Worm (Caenorhabditis elegans) whole organism, L4 larva: Measurements from ENCODE around the gene R02C2.1.
"Not testable (repeated sequence)": the region's sequence is repeated elsewhere in the genome, so short reads cannot be mapped to it uniquely, and the experiment has no call there.

Experiments used
- F49E8.2 ChIP-seq: sonication (generic microtip); optimal IDR thresholded peaks from 2 replicates; lab custom pipeline; 2016; ENCODE audit warnings: missing compliant biosample characterization, mild to moderate bottlenecking, missing genetic modification characterization, borderline replicate concordance
- R02D3.7 ChIP-seq: fragments of 150-350 bp; sonication (generic microtip); optimal IDR thresholded peaks from 3 replicates; lab custom pipeline; 2014; ENCODE audit warnings: missing biosample characterization, missing genetic modification characterization
- T20F7.1 ChIP-seq: fragments of 200-800 bp; sonication (Bioruptor generic); optimal IDR thresholded peaks from 2 replicates; lab custom pipeline; 2018; ENCODE audit warnings: mild to moderate bottlenecking, missing genetic modification characterization, missing compliant biosample characterization
- T26A8.4 ChIP-seq: fragments of 200-800 bp; sonication (Bioruptor generic); IDR thresholded peaks from 2 replicates; pipeline ENCODE4 v1.3.6; 2022; ENCODE audit warnings: missing genetic modification characterization, missing compliant biosample characterization
- Y105C5A.15 ChIP-seq: fragments of 200-800 bp; sonication (Bioruptor generic); IDR thresholded peaks from 2 replicates; pipeline ENCODE4 v1.3.6; 2022; ENCODE audit warnings: missing genetic modification characterization, missing compliant biosample characterization
- attf-4 ChIP-seq: sonication (generic microtip); optimal IDR thresholded peaks from 3 replicates; lab custom pipeline; 2017; ENCODE audit warnings: missing biosample characterization, missing genetic modification characterization
- ceh-44 ChIP-seq: fragments of 200-800 bp; sonication (Bioruptor generic); IDR thresholded peaks from 2 replicates; pipeline ENCODE4 v1.3.6; 2022; ENCODE audit warnings: missing genetic modification reagents, missing genetic modification characterization, missing compliant biosample characterization
- daf-12 ChIP-seq: fragments of 150-350 bp; optimal IDR thresholded peaks from 2 replicates; lab custom pipeline; 2014; ENCODE audit warnings: missing biosample characterization, missing genetic modification reagents, missing genetic modification characterization
- daf-16 ChIP-seq, 3 experiments: sonication (generic microtip); optimal IDR thresholded peaks; 2 replicates each; lab custom pipeline; 2016 to 2017; ENCODE audit warnings: missing genetic modification characterization in 3 of 3, missing genetic modification reagents in 3 of 3, mild to moderate bottlenecking in 2 of 3, missing compliant biosample characterization in 2 of 3, missing biosample characterization in 1 of 3, moderate library complexity in 1 of 3
- daf-8 ChIP-seq: fragments of 200-800 bp; sonication (Bioruptor generic); IDR thresholded peaks from 2 replicates; pipeline ENCODE4 v1.3.6; 2022; ENCODE audit warnings: missing genetic modification characterization, missing compliant biosample characterization
- dmd-8 ChIP-seq: fragments of 200-800 bp; sonication (Bioruptor generic); IDR thresholded peaks from 2 replicates; pipeline ENCODE4 v1.3.6; 2022; ENCODE audit warnings: missing genetic modification characterization, missing compliant biosample characterization
- dve-1 ChIP-seq: sonication (generic microtip); optimal IDR thresholded peaks from 2 replicates; lab custom pipeline; 2017; ENCODE audit warnings: antibody characterized with exemption, mild to moderate bottlenecking, missing genetic modification characterization, missing compliant biosample characterization; ENCODE audit not compliant: insufficient read depth
- egl-43 ChIP-seq: fragments of 200-800 bp; sonication (Bioruptor generic); IDR thresholded peaks from 2 replicates; pipeline ENCODE4 v1.3.6; 2022; ENCODE audit warnings: missing genetic modification reagents, missing genetic modification characterization, missing compliant biosample characterization
- fos-1 ChIP-seq: fragments of 150-350 bp; optimal IDR thresholded peaks from 2 replicates; lab custom pipeline; 2014; ENCODE audit warnings: missing biosample characterization, missing genetic modification characterization
- hlh-11 ChIP-seq: fragments of 200-800 bp; sonication (Bioruptor generic); optimal IDR thresholded peaks from 2 replicates; lab custom pipeline; 2018; ENCODE audit warnings: mild to moderate bottlenecking, missing genetic modification characterization, missing compliant biosample characterization
- hlh-30 ChIP-seq: sonication (generic microtip); optimal IDR thresholded peaks from 2 replicates; lab custom pipeline; 2017; ENCODE audit warnings: antibody characterized with exemption, mild to moderate bottlenecking, missing genetic modification characterization, missing compliant biosample characterization; ENCODE audit not compliant: insufficient read depth
- lim-7 ChIP-seq: fragments of 200-800 bp; sonication (Bioruptor generic); IDR thresholded peaks from 2 replicates; pipeline ENCODE4 v1.3.6; 2022; ENCODE audit warnings: missing genetic modification characterization, missing compliant biosample characterization
- lin-1 ChIP-seq: fragments of 200-800 bp; sonication (Bioruptor generic); IDR thresholded peaks from 2 replicates; pipeline ENCODE4 v1.3.6; 2022; ENCODE audit warnings: missing genetic modification reagents, missing genetic modification characterization, missing compliant biosample characterization
- lsy-2 ChIP-seq, 2 experiments: fragments of 150-350 bp in 1 of 2; sonication (generic microtip) in 1 of 2; optimal IDR thresholded peaks; 2 replicates each; lab custom pipeline; 2014 to 2017; ENCODE audit warnings: missing biosample characterization in 2 of 2, missing genetic modification characterization in 2 of 2
- mep-1 ChIP-seq: fragments of 150-350 bp; sonication (generic microtip); optimal IDR thresholded peaks from 3 replicates; lab custom pipeline; 2014; ENCODE audit warnings: missing biosample characterization, missing genetic modification characterization
- nhr-111 ChIP-seq: fragments of 200-800 bp; sonication (Bioruptor generic); optimal IDR thresholded peaks from 2 replicates; lab custom pipeline; 2018; ENCODE audit warnings: mild to moderate bottlenecking, missing genetic modification characterization, missing compliant biosample characterization
- nhr-25 ChIP-seq: sonication (generic microtip); optimal IDR thresholded peaks from 2 replicates; lab custom pipeline; 2017; ENCODE audit warnings: missing genetic modification characterization, mild to moderate bottlenecking, missing compliant biosample characterization, antibody characterized with exemption, moderate library complexity, borderline replicate concordance; ENCODE audit not compliant: insufficient read depth
- nhr-28 ChIP-seq: fragments of 150-350 bp; optimal IDR thresholded peaks from 2 replicates; lab custom pipeline; 2014; ENCODE audit warnings: missing biosample characterization, missing genetic modification characterization
- nhr-42 ChIP-seq: fragments of 200-800 bp; sonication (Bioruptor generic); IDR thresholded peaks from 2 replicates; pipeline ENCODE4 v1.3.6; 2022; ENCODE audit warnings: missing genetic modification characterization, missing compliant biosample characterization
- nhr-48 ChIP-seq: sonication (generic microtip); optimal IDR thresholded peaks from 2 replicates; lab custom pipeline; 2016; ENCODE audit warnings: mild to moderate bottlenecking, missing genetic modification characterization, missing compliant biosample characterization
- nhr-76 ChIP-seq: fragments of 150-350 bp; optimal IDR thresholded peaks from 2 replicates; lab custom pipeline; 2014; ENCODE audit warnings: missing biosample characterization, missing genetic modification characterization
- nhr-77 ChIP-seq: fragments of 150-350 bp; optimal IDR thresholded peaks from 2 replicates; lab custom pipeline; 2014; ENCODE audit warnings: missing biosample characterization, missing genetic modification characterization
- rbr-2 ChIP-seq: sonication (generic microtip); optimal IDR thresholded peaks from 2 replicates; lab custom pipeline; 2016; ENCODE audit warnings: missing genotype, missing genetic modification characterization, missing compliant biosample characterization
- saeg-2 ChIP-seq: fragments of 200-800 bp; sonication (Bioruptor generic); IDR thresholded peaks from 2 replicates; pipeline ENCODE4 v1.3.6; 2022; ENCODE audit warnings: missing genetic modification reagents, missing genetic modification characterization, missing compliant biosample characterization
- set-16 ChIP-seq: fragments of 200-800 bp; sonication (Bioruptor generic); IDR thresholded peaks from 2 replicates; pipeline ENCODE4 v1.3.6; 2022; ENCODE audit warnings: missing genetic modification reagents, missing genetic modification characterization, missing compliant biosample characterization
- snpc-1.2 ChIP-seq: fragments of 200-800 bp; sonication (Bioruptor generic); IDR thresholded peaks from 2 replicates; pipeline ENCODE4 v1.3.6; 2022; ENCODE audit warnings: missing genetic modification reagents, missing genetic modification characterization, missing compliant biosample characterization
- tag-97 ChIP-seq: fragments of 200-800 bp; sonication (Bioruptor generic); IDR thresholded peaks from 2 replicates; pipeline ENCODE4 v1.3.6; 2022; ENCODE audit warnings: missing genetic modification characterization, missing compliant biosample characterization
- unc-39 ChIP-seq: sonication (generic microtip); optimal IDR thresholded peaks from 2 replicates; lab custom pipeline; 2017; ENCODE audit warnings: missing biosample characterization, missing genetic modification characterization
- unc-62 ChIP-seq, 3 experiments: fragments of 150-350 bp in 1 of 3; sonication (generic microtip); optimal IDR thresholded peaks in 2 of 3; peaks in 1 of 3; 1 replicate in 1 of 3; 2 replicates in 2 of 3; lab custom pipeline; 2014 to 2017; ENCODE audit warnings: missing biosample characterization in 3 of 3, missing genetic modification characterization in 3 of 3, missing genetic modification reagents in 3 of 3, missing genotype in 1 of 3
- zip-11 ChIP-seq: fragments of 200-800 bp; sonication (Bioruptor generic); IDR thresholded peaks from 2 replicates; pipeline ENCODE4 v1.3.6; 2022; ENCODE audit warnings: missing genetic modification characterization, missing compliant biosample characterization
- zip-2 ChIP-seq: fragments of 150-350 bp; optimal IDR thresholded peaks from 2 replicates; lab custom pipeline; 2014; ENCODE audit warnings: missing biosample characterization, missing genetic modification characterization
- ztf-7 ChIP-seq: fragments of 150-350 bp; optimal IDR thresholded peaks from 2 replicates; lab custom pipeline; 2014; ENCODE audit warnings: missing biosample characterization, missing genetic modification characterization

Gene R02C2.1

DNA sequence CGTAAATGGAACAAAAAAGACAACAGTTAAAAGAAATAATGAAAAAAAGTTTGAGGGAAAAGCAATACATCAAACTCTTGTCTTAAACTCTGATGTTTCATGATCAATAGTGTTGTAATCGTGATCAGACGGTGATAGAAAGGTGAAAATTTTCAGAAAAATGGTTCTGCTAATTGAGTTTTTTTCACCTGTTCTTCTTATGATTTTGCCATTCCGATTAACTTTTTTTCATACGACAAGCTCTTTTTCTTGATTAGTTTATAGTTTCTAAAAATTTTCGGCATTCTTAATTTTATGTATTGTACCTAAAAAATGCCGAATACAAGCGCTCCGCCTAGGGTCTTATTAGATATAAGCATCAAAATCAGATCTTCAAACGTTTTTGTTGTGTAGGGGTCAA is 22.3 kb downstream of the R02C2.1 start:
- TF ChIP-seq nhr-76 (tag; lab: Kevin White, UChicago) (no peak), dmd-8 (GFP tag; lab: Robert Waterston, UW) (no peak), lin-1 (GFP tag; lab: Robert Waterston, UW) (no peak), lim-7 (GFP tag; lab: Robert Waterston, UW) (no peak), nhr-48 (tag; lab: Kevin White, UChicago) (no peak), nhr-28 (tag; lab: Kevin White, UChicago) (no peak), unc-39 (tag; lab: Kevin White, UChicago) (no peak), attf-4 (tag; lab: Kevin White, UChicago) (no peak), T20F7.1 (GFP tag; lab: Kevin White, UChicago) (no peak), ceh-44 (GFP tag; lab: Robert Waterston, UW) (no peak), nhr-25 (tag; lab: Kevin White, UChicago) (no peak), daf-8 (no peak), nhr-111 (GFP tag; lab: Kevin White, UChicago) (no peak), saeg-2 (no peak), daf-12 (tag; lab: Kevin White, UChicago) (no peak), nhr-77 (tag; lab: Kevin White, UChicago) (no peak), nhr-42 (GFP tag; lab: Robert Waterston, UW) (no peak), lsy-2 (tag; optimal IDR thresholded peaks at IDR 0.05; lab: Kevin White, UChicago) (no peak)

- not testable (repeated sequence) for TF ChIP-seq zip-2 (tag; lab: Kevin White, UChicago); tag-97 (GFP tag; lab: Robert Waterston, UW); Y105C5A.15 (GFP tag; lab: Robert Waterston, UW)
Measured at ce11 chrV:212687-213086, 25.3 kb downstream of the R02C2.1 start, which contains the start of gene DC2.5. Gene DC2.5, minus strand, starts transcription at chrV:212787.

ce11 chrV:211388-212168 is 26.4 kb downstream of the R02C2.1 start:
- no peak for TF ChIP-seq rbr-2 (tag; lab: Kevin White, UChicago)
- TF ChIP-seq dve-1 (tag; lab: Kevin White, UChicago): peak; percentile 73
- TF ChIP-seq unc-62 (GFP tag; optimal IDR thresholded peaks at IDR 0.05 in 1 of 2; lab: Kevin White, UChicago): peak in 1 of 2 experiments; percentile 37
- TF ChIP-seq unc-62 (tag; optimal IDR thresholded peaks at IDR 0.05; lab: Kevin White, UChicago): no peak
- TF ChIP-seq ztf-7: peak; percentile 50
- TF ChIP-seq mep-1 (tag; lab: Kevin White, UChicago): peak; percentile 60
- no peak for TF ChIP-seq set-16 (GFP tag; lab: Robert Waterston, UW)
- TF ChIP-seq lsy-2 (tag; optimal IDR thresholded peaks at IDR 0.05; lab: Kevin White, UChicago): peak in 1 of 2 experiments; percentile 46
- no peak for TF ChIP-seq daf-16 (GFP tag; optimal IDR thresholded peaks at IDR 0.05; lab: Kevin White, UChicago)
- peak; percentile 70 for TF ChIP-seq daf-16 (tag; optimal IDR thresholded peaks at IDR 0.05; lab: Kevin White, UChicago)

ce11 chrV:206814-207213 is 31.2 kb downstream of the R02C2.1 start:
- no peak for TF ChIP-seq R02D3.7 (tag; lab: Kevin White, UChicago)
- TF ChIP-seq F49E8.2 (tag; lab: Kevin White, UChicago): no peak
- TF ChIP-seq snpc-1.2: no peak
- TF ChIP-seq hlh-30 (tag; lab: Kevin White, UChicago): no peak
- TF ChIP-seq lsy-2 (tag; optimal IDR thresholded peaks at IDR 0.05; lab: Kevin White, UChicago): no peak
- no peak for TF ChIP-seq attf-4 (tag; lab: Kevin White, UChicago)
- no peak for TF ChIP-seq T26A8.4
- TF ChIP-seq hlh-11 (tag; lab: Kevin White, UChicago): no peak
- TF ChIP-seq fos-1 (tag; lab: Kevin White, UChicago): no peak
- TF ChIP-seq set-16 (GFP tag; lab: Robert Waterston, UW): no peak
- TF ChIP-seq zip-11: no peak
- TF ChIP-seq egl-43 (GFP tag; lab: Robert Waterston, UW): no peak
